Fruit fly (Drosophila melanogaster) whole organism, embryonic: ENCODE data around the gene CG32554.

ENCODE experiments used
- CG14860 ChIP-seq: fragments of 200-800 bp; sonication (Bioruptor generic); IDR thresholded peaks from 3 replicates; pipeline ENCODE4 v1.3.6; 2022; ENCODE audit warnings: missing biosample characterization, missing genetic modification characterization; ENCODE audit not compliant: partially characterized antibody
- CG17568 ChIP-seq: fragments of 200-800 bp; sonication (Bioruptor generic); optimal IDR thresholded peaks from 2 replicates; lab custom pipeline; 2018; ENCODE audit warnings: missing biosample characterization, mild to moderate bottlenecking, missing genetic modification characterization, moderate library complexity
- CG1832 ChIP-seq: fragments of 200-800 bp; sonication (Bioruptor generic); optimal IDR thresholded peaks from 2 replicates; lab custom pipeline; 2017; ENCODE audit warnings: missing biosample characterization, mild to moderate bottlenecking, missing genetic modification characterization, inconsistent platforms
- CG31441 ChIP-seq: fragments of 200-800 bp; sonication (Bioruptor generic); IDR thresholded peaks from 2 replicates; pipeline ENCODE4 v1.3.6; 2022; ENCODE audit warnings: missing biosample characterization, missing genetic modification characterization
- CG7786 ChIP-seq: fragments of 200-800 bp; sonication (Bioruptor generic); optimal IDR thresholded peaks from 2 replicates; lab custom pipeline; 2016; ENCODE audit warnings: missing biosample characterization, missing genetic modification characterization
- Rx ChIP-seq: fragments of 200-800 bp; sonication (Bioruptor generic); IDR thresholded peaks from 2 replicates; pipeline ENCODE4 v1.3.6; 2022; ENCODE audit warnings: missing biosample characterization, missing genetic modification characterization
- bbx ChIP-seq: fragments of 200-800 bp; sonication (Bioruptor generic); IDR thresholded peaks from 2 replicates; pipeline ENCODE4 v1.3.6; 2022; ENCODE audit warnings: missing biosample characterization, missing genetic modification characterization; ENCODE audit not compliant: partially characterized antibody
- br ChIP-seq: fragments of >200 bp; optimal IDR thresholded peaks from 2 replicates; lab custom pipeline; 2017
- dan ChIP-seq: fragments of 200-800 bp; sonication (Bioruptor generic); IDR thresholded peaks from 2 replicates; pipeline ENCODE4 v1.3.6; 2022; ENCODE audit warnings: missing biosample characterization, missing genetic modification characterization
- prd ChIP-seq, 3 experiments: fragments of >200 bp in 2 of 3; fragments of 200-800 bp in 1 of 3; sonication (Bioruptor generic) in 1 of 3; optimal IDR thresholded peaks in 2 of 3; IDR thresholded peaks in 1 of 3; 2 replicates in 2 of 3; 3 replicates in 1 of 3; pipeline versions ENCODE4 v1.3.6 to Lab custom; 2017 to 2022; ENCODE audit warnings: missing biosample characterization in 1 of 3, missing genetic modification characterization in 1 of 3
- repo ChIP-seq: fragments of 200-800 bp; sonication (Bioruptor generic); optimal IDR thresholded peaks from 2 replicates; lab custom pipeline; 2016; ENCODE audit warnings: missing biosample characterization, missing genetic modification characterization
- salm ChIP-seq: fragments of 200-800 bp; sonication (Bioruptor generic); optimal IDR thresholded peaks from 2 replicates; lab custom pipeline; 2018; ENCODE audit warnings: missing biosample characterization, mild to moderate bottlenecking, missing genetic modification characterization
- unpg ChIP-seq: fragments of 200-800 bp; sonication (Bioruptor generic); optimal IDR thresholded peaks from 3 replicates; lab custom pipeline; 2018; ENCODE audit warnings: missing biosample characterization, mild to moderate bottlenecking, missing genetic modification characterization, moderate library complexity

dm6 chrX:17881138-17882121 lies 28.9 kb upstream of the CG32554 start:
- TF ChIP-seq CG1832 (GFP tag; lab: Kevin White, UChicago) (peak; percentile 27), CG7786 (GFP tag; lab: Kevin White, UChicago) (peak; percentile 72), br (lab: Kevin White, UChicago) (no peak), Rx (GFP tag; lab: Robert Waterston, UW) (peak; percentile 39; the same call in 1 of the 2 replicates), repo (GFP tag; lab: Kevin White, UChicago) (no peak), CG31441 (GFP tag; lab: Robert Waterston, UW) (peak; percentile 12; the same call in 1 of the 2 replicates), salm (tag; lab: Kevin White, UChicago) (no peak), CG17568 (GFP tag; lab: Kevin White, UChicago) (no peak), CG14860 (GFP tag; lab: Robert Waterston, UW) (no peak), bbx (no peak), unpg (GFP tag; lab: Kevin White, UChicago) (peak; percentile 54), prd (optimal IDR thresholded peaks at IDR 0.05; lab: Kevin White, UChicago) (no peak), prd (GFP tag; IDR thresholded peaks at IDR 0.05; lab: Robert Waterston, UW) (peak; percentile 47; the same call in 1 of the 3 replicates), dan (GFP tag; lab: Robert Waterston, UW) (no peak)
